Worm (Caenorhabditis elegans): ENCODE measurements around the gene F54E7.9.

ce11 chrIII:5680141-5680540 is 2.5 kb upstream of the F54E7.9 start, which contains the start of gene pst-2:
- TF ChIP-seq flt-1 (GFP tag; IDR thresholded peaks at IDR 0.05) (no peak), ztf-29 (GFP tag; IDR thresholded peaks at IDR 0.05) (no peak), med-1 (GFP tag; optimal IDR thresholded peaks at IDR 0.05; ENCODE audit: insufficient read depth) (no peak), ref-1 (GFP tag; conservative IDR thresholded peaks at IDR 0.05) (no peak), tab-1 (GFP tag; IDR thresholded peaks at IDR 0.05) (no peak), cog-1 (tag; optimal IDR thresholded peaks at IDR 0.05) (no peak), T22C8.4 (GFP tag; IDR thresholded peaks at IDR 0.05) (no peak), klf-2 (GFP tag; conservative IDR thresholded peaks at IDR 0.05) (no peak)

Measured in whole organism, midembryonic.